Worm (Caenorhabditis elegans) whole organism, mixed stage, embryonic: ENCODE measurements around the gene msp-152.

Experiments
- cnd-1 ChIP-seq: fragments of 200-800 bp; sonication (Bioruptor generic); optimal IDR thresholded peaks from 2 replicates; lab custom pipeline; 2018; ENCODE audit warnings: mild to moderate bottlenecking, missing genetic modification characterization, missing compliant biosample characterization
- lin-13 ChIP-seq: fragments of 150-350 bp; optimal IDR thresholded peaks from 2 replicates; lab custom pipeline; 2014; ENCODE audit warnings: missing biosample characterization, missing genetic modification characterization
- mep-1 ChIP-seq: fragments of 150-350 bp; optimal IDR thresholded peaks from 2 replicates; lab custom pipeline; 2017; ENCODE audit warnings: missing biosample characterization, missing genetic modification reagents, missing genetic modification characterization, inconsistent platforms
- nhr-12 ChIP-seq: fragments of 150-350 bp; optimal IDR thresholded peaks from 2 replicates; lab custom pipeline; 2014; ENCODE audit warnings: missing biosample characterization, missing genetic modification characterization
- pha-4 ChIP-seq: fragments of 150-350 bp; optimal IDR thresholded peaks from 2 replicates; lab custom pipeline; 2018; ENCODE audit warnings: missing biosample characterization, missing genetic modification reagents, missing genetic modification characterization
- unc-62 ChIP-seq: fragments of 150-350 bp; optimal IDR thresholded peaks from 2 replicates; lab custom pipeline; 2014; ENCODE audit warnings: missing biosample characterization, missing genetic modification reagents, missing genetic modification characterization

DNA sequence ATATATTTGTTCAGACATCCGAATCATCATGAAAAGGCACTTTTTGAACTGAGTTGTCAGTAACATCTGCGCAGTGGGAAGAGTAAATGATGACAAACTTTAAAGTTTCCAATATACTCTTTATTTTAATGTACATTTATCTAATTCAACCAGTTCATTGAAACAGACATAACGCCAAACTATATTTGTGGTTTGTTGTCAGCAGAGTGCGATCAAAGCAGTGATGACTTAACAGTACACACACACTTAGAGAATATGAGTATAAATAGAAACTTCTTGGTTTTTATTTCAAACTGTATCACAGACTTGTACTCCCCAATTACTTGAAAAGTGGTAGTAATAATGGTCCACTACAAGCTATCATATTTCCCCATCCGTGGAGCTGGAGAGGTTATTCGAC, 49.4 kb upstream of the msp-152 start, which contains the start of gene gst-8:
- no peak for TF ChIP-seq unc-62 (GFP tag; lab: Kevin White, UChicago)
- TF ChIP-seq lin-13, result no peak
- TF ChIP-seq nhr-12, result no peak
- TF ChIP-seq pha-4 (tag; lab: Kevin White, UChicago), result no peak
- no peak for TF ChIP-seq mep-1 (tag; lab: Kevin White, UChicago)
- no peak for TF ChIP-seq cnd-1 (tag; lab: Kevin White, UChicago)
